Fruit fly (Drosophila melanogaster) whole organism, embryonic: Measurements from ENCODE around the gene CIA30.

ENCODE experiments used
- Asciz ChIP-seq: fragments of 200-800 bp; sonication (Bioruptor generic); optimal IDR thresholded peaks from 2 replicates; lab custom pipeline; 2017; ENCODE audit warnings: missing biosample characterization, mild to moderate bottlenecking, missing genetic modification characterization, missing genetic modification reagents
- CG10321 ChIP-seq: fragments of 200-800 bp; sonication (Bioruptor generic); IDR thresholded peaks from 2 replicates; pipeline ENCODE4 v1.3.6; 2022; ENCODE audit warnings: missing biosample characterization, missing genetic modification characterization
- CG11093 ChIP-seq: fragments of 200-800 bp; sonication (Bioruptor generic); IDR thresholded peaks from 3 replicates; pipeline ENCODE4 v1.3.6; 2022; ENCODE audit warnings: missing biosample characterization, missing genetic modification characterization
- CG12104 ChIP-seq: fragments of 200-800 bp; sonication (Bioruptor generic); optimal IDR thresholded peaks from 3 replicates; lab custom pipeline; 2016; ENCODE audit warnings: missing biosample characterization, missing genetic modification characterization
- CG12219 ChIP-seq: fragments of 200-800 bp; sonication (Bioruptor generic); optimal IDR thresholded peaks from 3 replicates; lab custom pipeline; 2018; ENCODE audit warnings: missing biosample characterization, mild to moderate bottlenecking, missing genetic modification characterization
- CG12744 ChIP-seq: fragments of 200-800 bp; sonication (Bioruptor generic); optimal IDR thresholded peaks from 2 replicates; lab custom pipeline; 2016; ENCODE audit warnings: missing biosample characterization, missing genetic modification characterization
- CG12942 ChIP-seq: fragments of 200-800 bp; sonication (Bioruptor generic); optimal IDR thresholded peaks from 3 replicates; lab custom pipeline; 2016; ENCODE audit warnings: missing biosample characterization, missing genetic modification characterization
- CG14441 ChIP-seq: fragments of 200-800 bp; sonication (Bioruptor generic); IDR thresholded peaks from 2 replicates; pipeline ENCODE4 v1.3.6; 2022; ENCODE audit warnings: missing biosample characterization, missing genetic modification characterization
- CG15696 ChIP-seq: fragments of 200-800 bp; sonication (Bioruptor generic); optimal IDR thresholded peaks from 2 replicates; lab custom pipeline; 2019; ENCODE audit warnings: missing biosample characterization, mild to moderate bottlenecking, missing genetic modification characterization, moderate library complexity
- CG16779 ChIP-seq: fragments of 200-800 bp; sonication (Bioruptor generic); IDR thresholded peaks from 2 replicates; pipeline ENCODE4 v1.3.6; 2022; ENCODE audit warnings: missing biosample characterization, missing genetic modification characterization
- CG16863 ChIP-seq: fragments of 200-800 bp; sonication (Bioruptor generic); optimal IDR thresholded peaks from 3 replicates; lab custom pipeline; 2016; ENCODE audit warnings: missing biosample characterization, missing genetic modification characterization
- CG17186 ChIP-seq: fragments of 200-800 bp; sonication (Bioruptor generic); optimal IDR thresholded peaks from 3 replicates; lab custom pipeline; 2017; ENCODE audit warnings: missing biosample characterization, missing genetic modification reagents, missing genetic modification characterization
- CG17361 ChIP-seq: fragments of 200-800 bp; sonication (Bioruptor generic); IDR thresholded peaks from 3 replicates; pipeline ENCODE4 v1.3.6; 2022; ENCODE audit warnings: missing biosample characterization, missing genetic modification characterization
- CG18262 ChIP-seq: fragments of 200-800 bp; optimal IDR thresholded peaks from 3 replicates; lab custom pipeline; 2019; ENCODE audit warnings: missing biosample characterization, mild to moderate bottlenecking, missing genetic modification characterization, moderate library complexity
- CG2678 ChIP-seq: fragments of 200-800 bp; sonication (Bioruptor generic); optimal IDR thresholded peaks from 3 replicates; lab custom pipeline; 2019; ENCODE audit warnings: missing biosample characterization, mild to moderate bottlenecking, missing genetic modification characterization, moderate library complexity
- CG31224 ChIP-seq: fragments of 200-800 bp; sonication (Bioruptor generic); IDR thresholded peaks from 2 replicates; pipeline ENCODE4 v1.3.6; 2022; ENCODE audit warnings: missing biosample characterization, missing genetic modification characterization
- CG32767 ChIP-seq: fragments of 200-800 bp; sonication (Bioruptor generic); IDR thresholded peaks from 2 replicates; pipeline ENCODE4 v1.3.6; 2022; ENCODE audit warnings: missing biosample characterization, missing genetic modification characterization
- CG33213 ChIP-seq: fragments of 200-800 bp; sonication (Bioruptor generic); optimal IDR thresholded peaks from 3 replicates; lab custom pipeline; 2016; ENCODE audit warnings: missing biosample characterization, missing genetic modification characterization
- CG4424 ChIP-seq: fragments of 200-800 bp; sonication (Bioruptor generic); optimal IDR thresholded peaks from 3 replicates; lab custom pipeline; 2016; ENCODE audit warnings: missing biosample characterization, missing genetic modification characterization
- CG4854 ChIP-seq: fragments of 200-800 bp; sonication (Bioruptor generic); optimal IDR thresholded peaks from 2 replicates; lab custom pipeline; 2016; ENCODE audit warnings: missing biosample characterization, missing genetic modification characterization, inconsistent platforms
- CG6272 ChIP-seq: fragments of 200-800 bp; sonication (Bioruptor generic); IDR thresholded peaks from 2 replicates; pipeline ENCODE4 v1.3.6; 2022; ENCODE audit warnings: missing biosample characterization, missing genetic modification characterization
- CG6654 ChIP-seq: fragments of 200-800 bp; sonication (Bioruptor generic); optimal IDR thresholded peaks from 2 replicates; lab custom pipeline; 2017; ENCODE audit warnings: missing biosample characterization, mild to moderate bottlenecking, missing genetic modification characterization
- CG6813 ChIP-seq: fragments of 200-800 bp; sonication (Bioruptor generic); optimal IDR thresholded peaks from 2 replicates; lab custom pipeline; 2017; ENCODE audit warnings: missing biosample characterization, missing genetic modification characterization, mild to moderate bottlenecking, moderate library complexity, missing genetic modification reagents
- CG7357 ChIP-seq: fragments of 200-800 bp; sonication (Bioruptor generic); IDR thresholded peaks from 3 replicates; pipeline ENCODE4 v1.3.6; 2022; ENCODE audit warnings: missing biosample characterization, missing genetic modification characterization
- CG7786 ChIP-seq: fragments of 200-800 bp; sonication (Bioruptor generic); optimal IDR thresholded peaks from 2 replicates; lab custom pipeline; 2016; ENCODE audit warnings: missing biosample characterization, missing genetic modification characterization
- CG8281 ChIP-seq: fragments of 200-800 bp; sonication (Bioruptor generic); optimal IDR thresholded peaks from 2 replicates; lab custom pipeline; 2018; ENCODE audit warnings: missing biosample characterization, mild to moderate bottlenecking, missing genetic modification characterization, moderate library complexity
- CG9609 ChIP-seq: fragments of 200-800 bp; sonication (Bioruptor generic); optimal IDR thresholded peaks from 3 replicates; lab custom pipeline; 2016; ENCODE audit warnings: missing biosample characterization, missing genetic modification characterization
- Chrac-16 ChIP-seq: fragments of 200-800 bp; sonication (Bioruptor generic); optimal IDR thresholded peaks from 3 replicates; lab custom pipeline; 2016; ENCODE audit warnings: missing biosample characterization, missing genetic modification characterization
- Drgx ChIP-seq: fragments of 200-800 bp; sonication (Bioruptor generic); IDR thresholded peaks from 2 replicates; pipeline ENCODE4 v1.3.6; 2022; ENCODE audit warnings: missing biosample characterization, missing genetic modification characterization
- Gsc ChIP-seq: fragments of 200-800 bp; sonication (Bioruptor generic); IDR thresholded peaks from 2 replicates; pipeline ENCODE4 v1.3.6; 2022; ENCODE audit warnings: missing biosample characterization, missing genetic modification characterization
- HLH54F ChIP-seq: fragments of 200-800 bp; sonication (Bioruptor generic); optimal IDR thresholded peaks from 3 replicates; lab custom pipeline; 2016; ENCODE audit warnings: missing biosample characterization, missing genetic modification characterization
- Hr78 ChIP-seq, 2 experiments: fragments of 200-800 bp in 1 of 2; fragments of >200 bp in 1 of 2; sonication (Bioruptor generic) in 1 of 2; optimal IDR thresholded peaks; 2 replicates each; lab custom pipeline; 2017 to 2019; ENCODE audit warnings: missing biosample characterization in 2 of 2, missing genetic modification characterization in 2 of 2, mild to moderate bottlenecking in 1 of 2, moderate library complexity in 1 of 2
- MTF-1 ChIP-seq: fragments of 200-800 bp; sonication (Bioruptor generic); optimal IDR thresholded peaks from 2 replicates; lab custom pipeline; 2018; ENCODE audit warnings: missing biosample characterization, mild to moderate bottlenecking, missing genetic modification characterization, borderline replicate concordance
- Neu2 ChIP-seq: fragments of 200-800 bp; sonication (Bioruptor generic); optimal IDR thresholded peaks from 3 replicates; lab custom pipeline; 2016; ENCODE audit warnings: missing biosample characterization, missing genetic modification characterization, borderline replicate concordance
- Nf-YA ChIP-seq: fragments of 200-800 bp; sonication (Bioruptor generic); IDR thresholded peaks from 2 replicates; pipeline ENCODE4 v1.3.6; 2022; ENCODE audit warnings: missing biosample characterization, missing genetic modification characterization
- Scr ChIP-seq: fragments of 200-800 bp; sonication (Bioruptor generic); IDR thresholded peaks from 2 replicates; pipeline ENCODE4 v1.3.6; 2022; ENCODE audit warnings: missing biosample characterization, missing genetic modification characterization; ENCODE audit not compliant: partially characterized antibody
- TFAM ChIP-seq: fragments of 200-800 bp; sonication (Bioruptor generic); optimal IDR thresholded peaks from 2 replicates; lab custom pipeline; 2017; ENCODE audit warnings: missing biosample characterization, missing genetic modification characterization, inconsistent platforms
- Usf ChIP-seq: fragments of 200-800 bp; sonication (Bioruptor generic); optimal IDR thresholded peaks from 2 replicates; lab custom pipeline; 2017; ENCODE audit warnings: missing genotype, missing biosample characterization, missing genetic modification characterization
- crc ChIP-seq: fragments of 200-800 bp; sonication (Bioruptor generic); optimal IDR thresholded peaks from 2 replicates; lab custom pipeline; 2016; ENCODE audit warnings: missing biosample characterization, missing genetic modification characterization
- ems ChIP-seq: fragments of 200-800 bp; sonication (Bioruptor generic); optimal IDR thresholded peaks from 3 replicates; lab custom pipeline; 2016; ENCODE audit warnings: missing biosample characterization, missing genetic modification characterization
- fd102C ChIP-seq: fragments of 200-800 bp; sonication (Bioruptor generic); optimal IDR thresholded peaks from 2 replicates; lab custom pipeline; 2018; ENCODE audit warnings: missing biosample characterization, mild to moderate bottlenecking, missing genetic modification characterization, moderate library complexity
- fd96Cb ChIP-seq: fragments of 200-800 bp; sonication (Bioruptor generic); optimal IDR thresholded peaks from 2 replicates; lab custom pipeline; 2018; ENCODE audit warnings: missing biosample characterization, mild to moderate bottlenecking, missing genetic modification characterization, moderate library complexity
- jumu ChIP-seq: fragments of 200-800 bp; sonication (Bioruptor generic); optimal IDR thresholded peaks from 3 replicates; lab custom pipeline; 2016; ENCODE audit warnings: missing biosample characterization, missing genetic modification characterization
- pan ChIP-seq, 4 experiments: fragments of >200 bp in 3 of 4; fragments of 200-800 bp in 1 of 4; sonication (Bioruptor generic) in 1 of 4; optimal IDR thresholded peaks in 3 of 4; IDR thresholded peaks in 1 of 4; 2 replicates each; pipeline versions ENCODE4 v1.3.6 to Lab custom; 2017 to 2022; ENCODE audit warnings: missing biosample characterization in 2 of 4, missing genetic modification characterization in 2 of 4, mixed read lengths in 1 of 4
- pita ChIP-seq: fragments of 200-800 bp; sonication (Bioruptor generic); optimal IDR thresholded peaks from 2 replicates; lab custom pipeline; 2017; ENCODE audit warnings: missing biosample characterization, mild to moderate bottlenecking, missing genetic modification characterization
- repo ChIP-seq: fragments of 200-800 bp; sonication (Bioruptor generic); optimal IDR thresholded peaks from 2 replicates; lab custom pipeline; 2016; ENCODE audit warnings: missing biosample characterization, missing genetic modification characterization
- schlank ChIP-seq: fragments of 200-800 bp; sonication (Bioruptor generic); optimal IDR thresholded peaks from 2 replicates; lab custom pipeline; 2018; ENCODE audit warnings: missing biosample characterization, mild to moderate bottlenecking, missing genetic modification characterization
- scrt ChIP-seq: fragments of 200-800 bp; sonication (Bioruptor generic); optimal IDR thresholded peaks from 2 replicates; lab custom pipeline; 2018; ENCODE audit warnings: missing biosample characterization, mild to moderate bottlenecking, missing genetic modification characterization, moderate library complexity
- seq ChIP-seq: fragments of 200-800 bp; sonication (Bioruptor generic); IDR thresholded peaks from 2 replicates; pipeline ENCODE4 v1.3.6; 2022; ENCODE audit warnings: missing biosample characterization, missing genetic modification characterization
- ssp ChIP-seq: fragments of 200-800 bp; sonication (Bioruptor generic); IDR thresholded peaks from 2 replicates; pipeline ENCODE4 v1.3.6; 2022; ENCODE audit warnings: missing biosample characterization, missing genetic modification characterization
- stwl ChIP-seq: fragments of 200-800 bp; sonication (Bioruptor generic); optimal IDR thresholded peaks from 3 replicates; lab custom pipeline; 2018; ENCODE audit warnings: missing biosample characterization, mild to moderate bottlenecking, missing genetic modification characterization, moderate library complexity

Gene CIA30

DNA sequence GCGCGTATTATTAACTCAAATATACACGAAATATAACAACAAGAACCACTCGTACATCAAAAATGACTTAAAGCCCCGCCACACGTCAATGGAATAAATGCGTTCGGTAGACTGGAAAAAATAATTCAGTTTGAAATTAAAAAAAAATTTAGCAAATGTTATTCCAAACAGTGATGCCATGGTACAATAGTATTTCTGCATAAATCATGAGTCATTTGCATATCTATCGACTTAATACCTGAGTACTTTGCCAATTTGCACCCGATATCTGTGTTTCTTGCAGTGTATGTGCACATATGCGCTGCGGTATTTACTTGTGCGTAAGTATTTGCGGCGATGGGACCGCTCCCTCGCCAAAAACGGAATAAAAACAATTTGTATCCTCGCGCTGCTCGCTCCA lies 26.4 kb downstream of the CIA30 start (continued):
- TF ChIP-seq Nf-YA (GFP tag; lab: Robert Waterston, UW) (no peak), CG8281 (tag; lab: Kevin White, UChicago) (no peak), MTF-1 (GFP tag; lab: Kevin White, UChicago) (no peak), Usf (GFP tag; lab: Kevin White, UChicago) (no peak), HLH54F (GFP tag; lab: Kevin White, UChicago) (peak; percentile 21), stwl (tag; lab: Kevin White, UChicago) (no peak), pita (GFP tag; lab: Kevin White, UChicago) (no peak), seq (GFP tag; lab: Robert Waterston, UW) (no peak), Hr78 (GFP tag; optimal IDR thresholded peaks at IDR 0.05; lab: Kevin White, UChicago) (no peak), Drgx (peak; percentile 76), fd96Cb (peak; percentile 33), fd102C (GFP tag; lab: Kevin White, UChicago) (no peak), CG6813 (GFP tag; lab: Kevin White, UChicago) (no peak), CG12219 (no peak), scrt (GFP tag; lab: Kevin White, UChicago) (no peak), CG4854 (no peak), CG17186 (no peak), CG6654 (GFP tag; lab: Kevin White, UChicago) (no peak), TFAM (GFP tag; lab: Kevin White, UChicago) (no peak), CG2678 (tag; lab: Kevin White, UChicago) (peak; percentile 25), repo (GFP tag; lab: Kevin White, UChicago) (peak; percentile 17), Chrac-16 (GFP tag; lab: Kevin White, UChicago) (peak; percentile 26), CG14441 (GFP tag; lab: Robert Waterston, UW) (0 out of 2 replicates have a peak, but pooled peaks have one; percentile 21), CG33213 (no peak), schlank (no peak), Gsc (no peak), CG10321 (GFP tag; lab: Robert Waterston, UW) (no peak), CG6272 (GFP tag; lab: Robert Waterston, UW) (no peak), CG7357 (GFP tag; lab: Robert Waterston, UW) (no peak), crc (no peak), Scr (no peak), CG11093 (no peak), CG17361 (GFP tag; lab: Robert Waterston, UW) (no peak), ems (GFP tag; lab: Kevin White, UChicago) (no peak), pan (optimal IDR thresholded peaks at IDR 0.05; lab: Kevin White, UChicago) (no peak), pan (GFP tag; optimal IDR thresholded peaks at IDR 0.05 in 1 of 2, IDR thresholded peaks at IDR 0.05 in 1 of 2) (no peak), CG16779 (no peak), CG4424 (peak; percentile 52), CG18262 (peak; percentile 7), CG32767 (GFP tag; lab: Robert Waterston, UW) (no peak), Asciz (GFP tag; lab: Kevin White, UChicago) (no peak), CG7786 (GFP tag; lab: Kevin White, UChicago) (no peak), CG15696 (no peak), CG9609 (GFP tag; lab: Kevin White, UChicago) (peak; percentile 32), CG31224 (GFP tag; lab: Robert Waterston, UW) (no peak), ssp (GFP tag; lab: Robert Waterston, UW) (no peak), CG12942 (GFP tag; lab: Kevin White, UChicago) (no peak), CG12104 (no peak), jumu (GFP tag; lab: Kevin White, UChicago) (no peak), CG12744 (GFP tag; lab: Kevin White, UChicago) (no peak), Neu2 (GFP tag; lab: Kevin White, UChicago) (no peak), CG16863 (GFP tag; lab: Kevin White, UChicago) (peak; percentile 19)
